Worm (Caenorhabditis elegans): ENCODE results near the gene Y54G2A.48.

DNA sequence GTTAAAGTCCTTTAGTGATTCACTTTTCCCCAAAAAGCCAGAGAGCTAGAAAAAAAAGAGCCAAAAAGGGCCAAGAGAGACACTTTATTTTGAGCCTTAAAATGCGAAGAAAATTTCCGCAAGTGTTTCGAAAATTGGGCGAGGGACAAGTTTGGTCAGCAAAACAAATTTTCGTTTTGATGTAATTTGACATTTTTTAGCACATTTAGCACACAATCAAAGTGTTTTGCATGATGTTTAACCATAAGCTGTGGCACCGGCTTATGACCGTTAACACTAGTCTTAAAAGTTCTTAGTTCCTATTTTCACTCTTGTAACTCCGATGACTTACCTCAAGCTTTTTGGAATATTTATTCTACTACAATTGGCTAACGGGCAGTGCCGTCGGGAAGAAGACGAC is 12.1 kb downstream of the Y54G2A.48 start, which contains the start of gene Y54G2A.37:
- TF ChIP-seq snpc-4 (tag; optimal IDR thresholded peaks at IDR 0.05) (no peak), nhr-77 (tag; optimal IDR thresholded peaks at IDR 0.05) (no peak), nhr-76 (tag; optimal IDR thresholded peaks at IDR 0.05) (no peak), mdl-1 (tag; optimal IDR thresholded peaks at IDR 0.05) (no peak), pha-4 (tag; optimal IDR thresholded peaks at IDR 0.05) (no peak), ama-1 (optimal IDR thresholded peaks at IDR 0.05) (no peak), unc-62 (GFP tag; optimal IDR thresholded peaks at IDR 0.05) (no peak), unc-39 (tag; optimal IDR thresholded peaks at IDR 0.05) (no peak), tbx-2 (tag; optimal IDR thresholded peaks at IDR 0.05) (no peak), nhr-12 (tag; optimal IDR thresholded peaks at IDR 0.05) (no peak), nfya-1 (tag; optimal IDR thresholded peaks at IDR 0.05; ENCODE audit: insufficient read depth) (no peak), fkh-10 (GFP tag; optimal IDR thresholded peaks at IDR 0.05) (no peak)

Measured in whole organism, L3 larva.